Fruit fly (Drosophila melanogaster) S2 (cell line): ENCODE data around the gene dec.

Experiments
- CG8478 ChIP-seq: fragments of >200 bp; optimal IDR thresholded peaks from 2 replicates; lab custom pipeline; 2018
- CTCF ChIP-seq, 2 experiments: fragments of >200 bp; optimal IDR thresholded peaks; 2 replicates each; lab custom pipeline; 2018

Gene dec

DNA sequence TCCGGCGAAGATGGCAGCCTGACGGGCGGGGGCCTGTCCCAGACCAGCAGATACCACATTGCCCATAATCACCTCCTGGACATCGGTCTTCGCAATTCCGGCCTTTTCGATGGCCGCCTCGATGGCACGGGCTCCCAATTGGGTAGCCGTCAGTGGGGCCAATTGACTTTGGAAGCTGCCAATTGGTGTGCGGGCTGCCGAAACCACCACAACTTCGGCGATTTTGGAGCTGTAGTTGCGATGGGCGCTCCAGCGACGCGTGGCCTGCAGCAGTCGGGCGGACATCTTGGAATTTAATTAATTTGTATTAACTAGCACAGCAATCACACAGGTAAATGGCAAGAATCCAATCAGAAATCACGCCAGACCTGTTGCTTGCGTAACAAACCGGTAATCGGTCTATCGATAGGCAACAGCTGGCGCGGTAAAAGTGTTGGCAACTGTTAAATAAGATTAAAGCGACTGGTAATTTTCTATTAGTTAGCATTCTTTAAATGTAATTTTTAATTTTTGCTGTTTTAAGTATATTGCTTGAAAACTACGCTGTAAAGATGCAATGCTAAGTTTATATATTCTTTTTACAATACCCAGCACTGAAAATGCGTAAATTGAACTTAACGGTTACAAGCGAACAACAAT is 15.5 kb upstream of the dec start, which contains the start of gene Acat1:
Acat1 (minus strand) TSS at position 400 of the 639 bp plus-strand sequence.
- TF ChIP-seq CTCF (optimal IDR thresholded peaks at IDR 0.05; lab: Kevin White, UChicago): no peak
- no peak for TF ChIP-seq CG8478 (lab: Kevin White, UChicago)

DNA sequence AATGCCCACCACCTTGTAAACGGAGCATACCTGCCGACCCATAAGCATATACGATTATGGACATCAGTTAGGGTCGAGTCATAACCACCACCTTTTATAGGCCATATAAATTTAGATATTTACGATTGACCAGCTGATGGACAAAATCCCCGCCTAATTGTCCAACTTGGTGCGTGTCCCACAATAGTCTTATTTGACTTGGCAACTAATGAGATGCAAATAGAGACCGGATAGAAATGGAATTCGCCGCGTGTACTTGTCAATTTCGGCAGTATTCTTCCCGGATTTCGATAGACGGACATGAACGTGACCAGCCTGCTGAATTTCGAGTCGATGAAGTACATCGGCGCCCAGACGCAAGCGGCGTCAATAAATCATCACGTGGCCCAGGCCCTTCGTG is 11.3 kb upstream of the dec start, which contains the start of gene Ir7g:
Ir7g (plus strand) TSS at position 301 of the 400 bp plus-strand sequence.
- no peak for TF ChIP-seq CTCF (optimal IDR thresholded peaks at IDR 0.05; lab: Kevin White, UChicago)
- no peak for TF ChIP-seq CG8478 (lab: Kevin White, UChicago)

DNA sequence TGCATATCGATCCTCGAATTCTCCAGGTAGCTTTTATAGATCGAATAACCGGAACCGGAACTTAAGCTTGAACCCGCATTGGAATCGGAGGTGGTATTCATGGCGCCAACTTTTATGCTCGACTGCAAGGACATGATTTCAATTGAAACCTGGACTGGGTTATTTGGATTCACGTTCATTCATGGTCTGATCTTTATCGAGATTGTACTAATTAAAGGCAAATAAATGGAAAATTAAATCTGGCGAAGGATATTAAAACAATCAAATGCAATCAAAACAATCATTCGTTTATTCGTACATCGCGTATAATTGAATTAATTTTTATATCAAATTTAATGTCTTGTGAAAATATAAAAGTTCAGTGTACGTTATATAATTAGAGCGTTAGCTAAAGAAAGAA is 10.9 kb upstream of the dec start, which contains the start of gene Ir7f:
Ir7f (minus strand) TSS at position 101 of the 400 bp plus-strand sequence.
- no peak for TF ChIP-seq CTCF (optimal IDR thresholded peaks at IDR 0.05; lab: Kevin White, UChicago)
- TF ChIP-seq CG8478 (lab: Kevin White, UChicago): no peak

DNA sequence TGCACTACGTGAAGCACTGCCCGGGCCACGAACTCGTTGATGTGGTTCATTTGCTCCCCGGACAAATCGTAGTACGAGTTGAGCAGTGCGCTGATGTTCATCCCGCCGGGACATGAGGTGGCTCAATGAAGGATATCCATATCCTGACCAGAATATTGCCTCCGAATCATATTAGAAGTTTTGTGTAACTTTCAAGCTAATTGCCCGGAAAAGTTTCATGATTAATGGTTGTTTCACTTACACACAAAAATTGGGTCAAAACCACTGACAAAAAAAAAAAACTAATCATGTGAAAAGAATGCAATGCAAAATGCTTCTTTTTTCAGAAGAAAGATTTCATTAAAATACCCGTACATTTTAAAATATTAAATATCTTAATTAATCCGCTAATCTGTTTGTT is 8.6 kb upstream of the dec start, which contains the start of gene Ir7e:
Ir7e (minus strand) TSS at position 101 of the 400 bp plus-strand sequence.
- TF ChIP-seq CTCF (optimal IDR thresholded peaks at IDR 0.05; lab: Kevin White, UChicago) (no peak), CG8478 (lab: Kevin White, UChicago) (no peak)

DNA sequence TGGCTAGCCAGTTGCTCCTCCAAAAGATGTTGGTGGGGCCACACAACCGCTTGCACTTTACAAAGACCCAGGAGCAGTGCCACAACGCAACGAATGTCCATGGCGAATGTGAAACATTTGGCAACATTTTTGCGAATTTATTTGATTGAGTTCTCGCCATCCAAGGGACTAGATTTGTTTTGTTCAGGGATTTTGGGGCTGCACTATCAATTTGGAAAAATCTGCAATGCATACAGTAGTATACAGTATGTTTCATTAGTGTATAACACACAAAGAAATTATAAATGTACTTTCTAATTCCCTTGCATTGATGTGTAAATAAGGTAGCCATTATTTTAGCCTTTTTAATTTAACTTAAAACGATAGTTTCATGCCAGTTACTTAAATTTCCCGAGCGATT is 5.7 kb upstream of the dec start, which contains the start of gene Ir7d:
Ir7d (minus strand) TSS at position 101 of the 400 bp plus-strand sequence.
- no peak for TF ChIP-seq CG8478 (lab: Kevin White, UChicago)
- TF ChIP-seq CTCF (optimal IDR thresholded peaks at IDR 0.05; lab: Kevin White, UChicago): no peak

DNA sequence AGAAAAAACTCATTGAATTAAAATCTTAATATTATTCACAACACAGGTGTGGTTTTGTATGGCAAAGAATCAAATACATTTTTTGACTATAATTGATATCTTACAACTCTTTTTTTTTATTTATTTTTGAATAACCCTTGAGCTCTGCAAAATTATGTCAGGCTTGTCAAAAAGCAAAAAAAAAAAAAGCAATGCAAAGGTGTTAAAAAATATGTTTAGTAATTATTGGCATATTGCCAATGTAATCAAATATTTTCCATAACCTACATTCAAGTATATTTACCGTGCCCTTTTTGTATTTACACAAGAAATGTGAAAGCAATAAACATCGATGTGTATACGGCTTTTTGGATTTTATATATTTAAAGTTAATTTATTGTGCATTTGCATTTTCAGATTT is 1.1 kb upstream of the dec start, which contains the start of gene Ir7c:
Ir7c (plus strand) TSS at position 301 of the 400 bp plus-strand sequence.
- TF ChIP-seq CTCF (optimal IDR thresholded peaks at IDR 0.05; lab: Kevin White, UChicago): no peak
- TF ChIP-seq CG8478 (lab: Kevin White, UChicago): no peak

DNA sequence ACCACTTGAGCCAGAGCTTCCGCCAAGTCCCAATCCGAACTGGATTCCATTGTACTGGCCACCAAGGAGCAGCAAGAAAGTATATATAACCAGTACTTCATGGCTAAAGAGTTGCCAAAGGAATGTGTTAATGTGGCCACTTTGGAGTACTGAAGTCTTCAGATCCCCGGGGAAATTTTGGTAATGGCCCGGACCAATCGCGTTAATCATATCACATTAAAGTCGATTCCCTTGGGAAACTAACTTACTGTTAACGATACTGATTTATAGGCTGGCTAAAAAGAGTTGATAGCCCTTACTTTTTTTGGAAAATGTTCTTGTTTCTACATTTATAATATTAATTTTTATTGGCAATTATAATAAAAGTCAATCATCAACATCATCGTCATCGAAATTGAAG is 6.2 kb downstream of the dec start, which contains the start of gene Ir7b:
Ir7b (minus strand) TSS at position 101 of the 400 bp plus-strand sequence.
- no peak for TF ChIP-seq CTCF (optimal IDR thresholded peaks at IDR 0.05; lab: Kevin White, UChicago)
- no peak for TF ChIP-seq CG8478 (lab: Kevin White, UChicago)

DNA sequence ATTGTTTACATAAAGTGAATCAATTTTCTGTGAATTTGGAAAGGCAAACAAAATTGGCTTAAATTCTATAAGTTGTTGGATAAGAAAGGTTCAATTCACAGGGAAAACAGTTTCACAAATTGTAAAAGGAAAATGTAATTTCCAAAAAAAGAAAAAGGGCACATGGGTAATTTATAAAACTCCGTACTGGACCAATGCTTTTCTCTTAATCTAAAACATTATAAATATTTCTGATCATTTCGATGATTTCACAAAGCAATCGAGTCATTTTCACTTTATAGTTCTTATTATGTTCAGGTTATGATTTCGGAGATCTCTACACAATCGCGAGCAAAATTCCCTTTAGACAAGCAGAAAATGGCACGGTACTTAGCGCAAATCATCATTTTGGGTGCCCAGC is 15.1 kb downstream of the dec start, which contains the start of gene CG1409:
CG1409 (plus strand) TSS at position 301 of the 400 bp plus-strand sequence.
- no peak for TF ChIP-seq CG8478 (lab: Kevin White, UChicago)
- no peak for TF ChIP-seq CTCF (optimal IDR thresholded peaks at IDR 0.05; lab: Kevin White, UChicago)

DNA sequence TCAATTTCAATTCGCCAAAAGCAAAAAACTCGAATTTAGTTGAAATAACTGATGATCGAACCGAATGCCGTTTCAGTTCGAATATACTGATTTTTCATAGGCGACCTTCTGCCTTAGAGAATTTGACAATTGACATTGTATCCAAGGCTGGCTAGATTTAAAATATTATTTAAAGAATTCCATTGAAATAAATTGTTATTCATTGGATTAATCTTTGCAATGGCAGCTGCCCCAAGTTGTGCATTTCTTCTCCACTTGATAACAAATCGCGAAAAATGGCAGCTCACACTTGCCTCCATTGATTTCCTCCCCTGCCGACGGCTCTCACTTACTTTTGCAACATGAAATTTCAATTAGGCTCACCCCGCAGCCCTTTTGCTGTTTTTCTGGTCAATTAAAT is 18.9 kb downstream of the dec start, which contains the start of gene CG10920:
CG10920 (minus strand) TSS at position 101 of the 400 bp plus-strand sequence.
- TF ChIP-seq CTCF (optimal IDR thresholded peaks at IDR 0.05; lab: Kevin White, UChicago) (no peak), CG8478 (lab: Kevin White, UChicago) (no peak)

DNA sequence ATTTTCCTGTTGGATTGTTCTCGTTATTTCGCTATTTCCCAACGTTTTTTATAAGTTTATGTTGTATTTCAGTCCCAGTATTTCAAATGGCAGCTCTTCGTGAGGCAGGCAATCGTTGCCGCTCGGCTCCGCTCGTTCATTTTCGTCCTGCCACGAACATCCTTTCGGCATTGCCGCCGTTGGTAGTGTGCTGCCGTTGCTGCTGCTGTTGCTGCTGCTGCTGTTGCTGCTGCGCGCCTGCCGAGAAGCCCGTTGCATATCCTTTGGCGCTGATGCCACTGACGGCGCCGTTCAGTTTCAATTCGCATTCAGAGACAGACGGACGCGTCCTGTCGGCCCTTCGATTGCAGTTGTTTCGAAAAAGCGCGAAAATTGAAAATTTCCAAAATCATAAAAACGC is 47.1 kb downstream of the dec start, which contains the start of gene CARPA:
CARPA (plus strand) TSS at position 301 of the 400 bp plus-strand sequence.
- TF ChIP-seq CG8478 (lab: Kevin White, UChicago) (no peak), CTCF (optimal IDR thresholded peaks at IDR 0.05; lab: Kevin White, UChicago) (no peak)

DNA sequence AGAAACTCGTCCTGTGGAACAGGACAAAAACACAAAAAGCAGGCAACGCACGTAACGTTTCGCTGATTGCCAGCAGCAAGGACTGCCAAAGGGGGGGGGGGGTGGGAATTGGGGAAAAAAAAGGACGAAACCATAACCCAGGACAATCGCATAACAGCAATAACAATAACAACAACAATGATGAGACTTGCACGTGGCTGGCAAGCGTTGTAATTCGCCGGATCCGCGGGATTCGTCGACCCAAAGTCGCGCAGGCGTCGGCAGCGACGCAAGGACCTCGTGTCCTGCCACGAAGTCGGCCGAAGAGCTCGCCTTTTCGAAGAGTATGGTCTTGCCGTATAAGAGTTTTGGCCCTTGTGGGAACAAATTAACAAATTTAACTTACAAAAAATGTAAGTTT is 47.7 kb downstream of the dec start:
- TF ChIP-seq CG8478 (lab: Kevin White, UChicago) (no peak), CTCF (optimal IDR thresholded peaks at IDR 0.05; lab: Kevin White, UChicago) (no peak)

DNA sequence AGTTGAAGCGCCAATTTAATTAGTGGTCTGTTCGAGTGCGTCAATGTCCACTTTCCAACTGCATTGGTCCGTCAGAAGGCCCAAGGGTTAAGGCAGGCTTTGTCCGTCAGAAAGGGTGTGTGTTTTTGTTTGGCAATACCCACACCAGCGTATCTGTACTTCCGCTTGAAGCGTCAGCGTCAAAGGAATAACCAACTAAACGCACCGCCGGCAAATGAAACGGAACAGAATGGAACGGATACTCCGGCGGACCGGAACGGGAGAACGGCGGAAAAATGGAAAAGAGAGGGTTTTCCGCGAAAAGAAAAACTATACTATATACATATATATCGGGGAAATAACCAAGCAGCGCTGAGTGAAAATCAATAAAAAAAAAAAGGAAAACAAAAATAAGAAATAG is 50.1 kb downstream of the dec start:
- TF ChIP-seq CG8478 (lab: Kevin White, UChicago) (no peak), CTCF (optimal IDR thresholded peaks at IDR 0.05; lab: Kevin White, UChicago) (no peak)
